Worm (Caenorhabditis elegans): ENCODE data around the gene R13A1.5.

R13A1.5 gene

ce11 chrIV:7191745-7192144 lies at the start of gene R13A1.5:
Gene R13A1.5 (minus strand): TSS chrIV:7191845.
- TF ChIP-seq klf-2 (GFP tag; conservative IDR thresholded peaks at IDR 0.05) = no peak
- TF ChIP-seq T22C8.4 (GFP tag; IDR thresholded peaks at IDR 0.05) = no peak
- no peak for TF ChIP-seq med-1 (GFP tag; optimal IDR thresholded peaks at IDR 0.05; ENCODE audit: insufficient read depth)

ce11 chrIV:7240564-7240963 lies 48.9 kb upstream of the R13A1.5 start:
- TF ChIP-seq tab-1 (GFP tag; IDR thresholded peaks at IDR 0.05) = no peak
- no peak for TF ChIP-seq flt-1 (GFP tag; IDR thresholded peaks at IDR 0.05)
- no peak for TF ChIP-seq ztf-23 (GFP tag; IDR thresholded peaks at IDR 0.05)
- TF ChIP-seq ref-1 (GFP tag; conservative IDR thresholded peaks at IDR 0.05) = no peak
- no peak for TF ChIP-seq cog-1 (tag; optimal IDR thresholded peaks at IDR 0.05)
- no peak for TF ChIP-seq T22C8.4 (GFP tag; IDR thresholded peaks at IDR 0.05)
- no peak for TF ChIP-seq klf-2 (GFP tag; conservative IDR thresholded peaks at IDR 0.05)
- no peak for TF ChIP-seq ztf-29 (GFP tag; IDR thresholded peaks at IDR 0.05)
- TF ChIP-seq med-1 (GFP tag; optimal IDR thresholded peaks at IDR 0.05; ENCODE audit: insufficient read depth) = no peak

DNA sequence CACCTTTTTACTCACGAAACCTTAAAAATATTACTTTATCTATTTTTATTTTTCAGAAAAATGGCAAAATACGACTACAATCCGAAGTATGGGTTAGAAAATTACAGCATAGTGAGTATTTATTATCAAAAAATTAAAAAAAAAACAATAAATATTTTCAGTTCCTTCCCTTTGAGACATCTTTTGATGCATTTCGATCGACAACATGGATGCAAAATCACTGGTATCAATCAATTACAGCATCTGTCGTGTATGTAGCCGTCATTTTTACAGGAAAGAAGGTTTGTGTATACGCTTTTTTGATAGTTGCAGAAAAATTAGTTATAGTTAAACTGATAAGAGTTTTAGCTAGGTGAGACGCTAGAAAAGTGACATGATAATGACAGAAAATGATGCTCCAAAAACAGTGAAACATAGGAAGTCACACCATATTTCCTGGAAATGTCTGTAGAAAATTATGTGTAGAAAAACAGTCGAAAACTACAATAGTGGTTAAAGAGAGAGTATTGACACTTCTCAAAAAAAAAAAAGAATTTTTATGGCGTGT lies 46.1 kb upstream of the R13A1.5 start, which contains the start of gene elo-3:
TSS of gene elo-3 (plus strand) at position 51 of the 547 bp plus-strand sequence.
- TF ChIP-seq cog-1 (tag; optimal IDR thresholded peaks at IDR 0.05) (no peak), ztf-23 (GFP tag; IDR thresholded peaks at IDR 0.05) (no peak), T22C8.4 (GFP tag; IDR thresholded peaks at IDR 0.05) (no peak), ref-1 (GFP tag; conservative IDR thresholded peaks at IDR 0.05) (no peak), ztf-29 (GFP tag; IDR thresholded peaks at IDR 0.05) (no peak), med-1 (GFP tag; optimal IDR thresholded peaks at IDR 0.05; ENCODE audit: insufficient read depth) (no peak), klf-2 (GFP tag; conservative IDR thresholded peaks at IDR 0.05) (no peak), flt-1 (GFP tag; IDR thresholded peaks at IDR 0.05) (no peak), tab-1 (GFP tag; IDR thresholded peaks at IDR 0.05) (no peak)

DNA sequence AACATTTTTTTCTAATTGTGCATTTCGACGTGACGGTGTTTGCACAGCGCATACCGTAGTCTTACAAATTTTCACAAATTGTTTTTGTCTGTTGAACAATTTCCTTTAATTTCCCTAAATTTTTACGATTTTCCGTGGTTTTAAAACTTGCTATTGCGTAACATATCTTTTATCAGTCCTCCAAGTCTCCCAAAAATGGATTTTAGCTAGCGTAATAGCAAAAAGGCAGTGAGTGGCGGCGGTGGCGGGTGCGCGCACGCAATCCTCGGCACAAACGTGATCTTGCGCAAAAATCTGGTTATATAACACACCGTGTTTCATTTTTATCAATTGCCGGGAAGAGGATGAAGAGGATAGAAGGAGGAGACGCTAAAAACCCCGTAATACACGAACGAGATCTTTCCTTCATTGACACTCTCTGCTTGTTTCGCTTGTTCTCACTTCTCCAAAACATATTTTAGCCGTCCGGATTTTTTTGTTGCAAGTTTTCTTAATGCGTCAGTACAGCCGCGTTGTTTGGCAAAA lies 44.7 kb upstream of the R13A1.5 start:
- TF ChIP-seq tab-1 (GFP tag; IDR thresholded peaks at IDR 0.05) (no peak), T22C8.4 (GFP tag; IDR thresholded peaks at IDR 0.05) (no peak), med-1 (GFP tag; optimal IDR thresholded peaks at IDR 0.05; ENCODE audit: insufficient read depth) (no peak), cog-1 (tag; optimal IDR thresholded peaks at IDR 0.05) (no peak), ztf-23 (GFP tag; IDR thresholded peaks at IDR 0.05) (no peak), flt-1 (GFP tag; IDR thresholded peaks at IDR 0.05) (no peak), klf-2 (GFP tag; conservative IDR thresholded peaks at IDR 0.05) (no peak), ref-1 (GFP tag; conservative IDR thresholded peaks at IDR 0.05) (no peak), ztf-29 (GFP tag; IDR thresholded peaks at IDR 0.05) (no peak)

ce11 chrIV:7235382-7235917 lies 43.8 kb upstream of the R13A1.5 start:
- no peak for TF ChIP-seq klf-2 (GFP tag; conservative IDR thresholded peaks at IDR 0.05)
- TF ChIP-seq tab-1 (GFP tag; IDR thresholded peaks at IDR 0.05) = 0 out of 2 replicates have a peak, but pooled peaks have one; percentile 52
- TF ChIP-seq ref-1 (GFP tag; conservative IDR thresholded peaks at IDR 0.05) = no peak
- TF ChIP-seq cog-1 (tag; optimal IDR thresholded peaks at IDR 0.05) = peak; percentile 58
- TF ChIP-seq ztf-29 (GFP tag; IDR thresholded peaks at IDR 0.05) = no peak
- peak; percentile 55; the same call in 1 of the 2 replicates for TF ChIP-seq ztf-23 (GFP tag; IDR thresholded peaks at IDR 0.05)
- peak; percentile 68 for TF ChIP-seq flt-1 (GFP tag; IDR thresholded peaks at IDR 0.05)
- no peak for TF ChIP-seq med-1 (GFP tag; optimal IDR thresholded peaks at IDR 0.05; ENCODE audit: insufficient read depth)
- no peak for TF ChIP-seq T22C8.4 (GFP tag; IDR thresholded peaks at IDR 0.05)

DNA sequence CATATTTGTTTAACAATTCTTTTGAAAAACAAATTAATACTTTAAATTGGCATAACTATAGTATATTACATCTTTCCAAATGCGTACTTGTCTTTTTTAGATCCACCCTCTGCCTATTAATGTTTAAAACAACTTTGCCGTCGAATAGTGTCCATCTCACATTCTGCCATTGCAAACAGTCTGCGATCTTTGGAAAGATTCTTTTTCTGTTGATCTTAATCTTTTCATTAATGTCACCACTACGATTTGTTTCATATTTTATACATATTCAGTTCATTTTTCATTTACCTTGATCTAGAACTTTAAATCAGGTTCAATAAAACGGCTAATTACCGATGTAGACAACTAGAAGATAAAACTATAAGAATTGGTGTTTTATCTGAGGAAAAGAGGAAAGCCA lies 43.0 kb upstream of the R13A1.5 start:
- TF ChIP-seq ref-1 (GFP tag; conservative IDR thresholded peaks at IDR 0.05) (no peak), flt-1 (GFP tag; IDR thresholded peaks at IDR 0.05) (no peak), cog-1 (tag; optimal IDR thresholded peaks at IDR 0.05) (no peak), med-1 (GFP tag; optimal IDR thresholded peaks at IDR 0.05; ENCODE audit: insufficient read depth) (no peak), ztf-29 (GFP tag; IDR thresholded peaks at IDR 0.05) (no peak), tab-1 (GFP tag; IDR thresholded peaks at IDR 0.05) (no peak), ztf-23 (GFP tag; IDR thresholded peaks at IDR 0.05) (no peak), T22C8.4 (GFP tag; IDR thresholded peaks at IDR 0.05) (no peak), klf-2 (GFP tag; conservative IDR thresholded peaks at IDR 0.05) (no peak)

ce11 chrIV:7233566-7234014 lies 41.9 kb upstream of the R13A1.5 start:
- TF ChIP-seq tab-1 (GFP tag; IDR thresholded peaks at IDR 0.05) = no peak
- no peak for TF ChIP-seq T22C8.4 (GFP tag; IDR thresholded peaks at IDR 0.05)

DNA sequence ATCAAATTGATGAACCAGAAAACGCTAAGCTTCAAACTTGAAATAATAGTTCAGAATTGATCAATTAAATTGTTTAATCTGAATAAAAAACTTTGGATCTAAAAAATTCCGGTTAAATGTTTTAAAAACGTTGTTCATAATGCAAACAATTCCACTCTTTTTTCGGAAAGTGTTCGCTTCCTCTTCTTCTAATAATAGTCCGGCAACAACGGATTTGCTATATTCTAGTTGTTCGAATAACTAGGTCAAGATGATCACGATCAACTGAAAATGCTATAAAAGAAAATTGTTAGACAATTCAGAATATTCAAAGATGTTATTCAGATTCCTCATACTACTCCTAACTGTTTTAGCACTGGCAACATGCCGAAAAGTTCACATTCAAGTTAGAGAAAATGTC lies 39.3 kb upstream of the R13A1.5 start, which contains the start of gene D2024.4:
TSS of gene D2024.4 (plus strand) at position 301 of the 400 bp plus-strand sequence.
- no peak for TF ChIP-seq ref-1 (GFP tag; conservative IDR thresholded peaks at IDR 0.05)
- TF ChIP-seq ztf-29 (GFP tag; IDR thresholded peaks at IDR 0.05) = no peak
- TF ChIP-seq med-1 (GFP tag; optimal IDR thresholded peaks at IDR 0.05; ENCODE audit: insufficient read depth) = no peak
- TF ChIP-seq T22C8.4 (GFP tag; IDR thresholded peaks at IDR 0.05) = no peak
- TF ChIP-seq klf-2 (GFP tag; conservative IDR thresholded peaks at IDR 0.05) = no peak
- TF ChIP-seq ztf-23 (GFP tag; IDR thresholded peaks at IDR 0.05) = no peak
- no peak for TF ChIP-seq cog-1 (tag; optimal IDR thresholded peaks at IDR 0.05)
- TF ChIP-seq tab-1 (GFP tag; IDR thresholded peaks at IDR 0.05) = no peak
- no peak for TF ChIP-seq flt-1 (GFP tag; IDR thresholded peaks at IDR 0.05)

- TF ChIP-seq klf-2 (GFP tag; conservative IDR thresholded peaks at IDR 0.05) = no peak
- TF ChIP-seq med-1 (GFP tag; optimal IDR thresholded peaks at IDR 0.05; ENCODE audit: insufficient read depth) = no peak
- peak; percentile 33 for TF ChIP-seq cog-1 (tag; optimal IDR thresholded peaks at IDR 0.05)
- peak; percentile 60 for TF ChIP-seq flt-1 (GFP tag; IDR thresholded peaks at IDR 0.05)
- TF ChIP-seq T22C8.4 (GFP tag; IDR thresholded peaks at IDR 0.05) = peak; percentile 78
Measured at ce11 chrIV:7230198-7230597, 38.6 kb upstream of the R13A1.5 start, which contains the start of gene cap-1. Gene cap-1 (minus strand): TSS chrIV:7230223.

ce11 chrIV:7228208-7228607 lies 36.6 kb upstream of the R13A1.5 start, which contains the start of gene D2024.5:
Gene D2024.5 (minus strand): TSS chrIV:7228308.
- no peak for TF ChIP-seq T22C8.4 (GFP tag; IDR thresholded peaks at IDR 0.05)
- no peak for TF ChIP-seq med-1 (GFP tag; optimal IDR thresholded peaks at IDR 0.05; ENCODE audit: insufficient read depth)
- no peak for TF ChIP-seq flt-1 (GFP tag; IDR thresholded peaks at IDR 0.05)
- no peak for TF ChIP-seq ref-1 (GFP tag; conservative IDR thresholded peaks at IDR 0.05)
- no peak for TF ChIP-seq cog-1 (tag; optimal IDR thresholded peaks at IDR 0.05)
- no peak for TF ChIP-seq tab-1 (GFP tag; IDR thresholded peaks at IDR 0.05)
- no peak for TF ChIP-seq ztf-29 (GFP tag; IDR thresholded peaks at IDR 0.05)

Measured in whole organism, midembryonic.